Worm (Caenorhabditis elegans): ENCODE measurements around the gene srx-19.

- TF ChIP-seq sea-1 (GFP tag; conservative IDR thresholded peaks at IDR 0.05), result no peak
- no peak for TF ChIP-seq ama-1 (optimal IDR thresholded peaks at IDR 0.05)
- no peak for TF ChIP-seq ets-7 (tag; optimal IDR thresholded peaks at IDR 0.05)
- no peak for TF ChIP-seq ceh-13 (GFP tag; optimal IDR thresholded peaks at IDR 0.05)
- TF ChIP-seq scrt-1 (GFP tag; IDR thresholded peaks at IDR 0.05), result no peak
- TF ChIP-seq tbx-11 (GFP tag; IDR thresholded peaks at IDR 0.05), result no peak
These were observed 36.3 kb upstream of the srx-19 start for ce11 chrIV:6836769-6837168.

All from whole organism, early embryonic.